Worm (Caenorhabditis elegans) whole organism, L1 larva: Measurements from ENCODE around the gene nhr-203.

Experiments used
- alr-1 ChIP-seq: fragments of 200-800 bp; sonication (Bioruptor generic); optimal IDR thresholded peaks from 2 replicates; lab custom pipeline; 2018; ENCODE audit warnings: borderline replicate concordance, mild to moderate bottlenecking, missing genetic modification characterization, missing compliant biosample characterization
- ces-1 ChIP-seq: fragments of 150-350 bp; optimal IDR thresholded peaks from 2 replicates; lab custom pipeline; 2014; ENCODE audit warnings: missing biosample characterization, missing genetic modification reagents, missing genetic modification characterization
- lin-39 ChIP-seq: fragments of 150-350 bp; optimal IDR thresholded peaks from 2 replicates; lab custom pipeline; 2014; ENCODE audit warnings: missing biosample characterization, missing genetic modification reagents, missing genetic modification characterization
- mep-1 ChIP-seq: fragments of 150-350 bp; optimal IDR thresholded peaks from 2 replicates; lab custom pipeline; 2014; ENCODE audit warnings: missing biosample characterization, missing genetic modification characterization
- nhr-11 ChIP-seq: fragments of 150-350 bp; optimal IDR thresholded peaks from 2 replicates; lab custom pipeline; 2014; ENCODE audit warnings: missing biosample characterization, missing genetic modification characterization
- nhr-20 ChIP-seq: sonication (generic microtip); optimal IDR thresholded peaks from 2 replicates; lab custom pipeline; 2016; ENCODE audit warnings: mild to moderate bottlenecking, missing genetic modification characterization, missing compliant biosample characterization
- nhr-237 ChIP-seq: fragments of 150-350 bp; optimal IDR thresholded peaks from 2 replicates; lab custom pipeline; 2014; ENCODE audit warnings: missing biosample characterization, missing genetic modification characterization
- nhr-47 ChIP-seq: sonication (generic microtip); optimal IDR thresholded peaks from 2 replicates; lab custom pipeline; 2016; ENCODE audit warnings: mild to moderate bottlenecking, missing genetic modification characterization, moderate library complexity, missing compliant biosample characterization
- nhr-85 ChIP-seq: sonication (generic microtip); peaks from one replicate; lab custom pipeline; 2016; ENCODE audit warnings: missing genetic modification characterization, inconsistent platforms, missing compliant biosample characterization
- nhr-90 ChIP-seq: sonication (generic microtip); optimal IDR thresholded peaks from 2 replicates; lab custom pipeline; 2016; ENCODE audit warnings: mild to moderate bottlenecking, missing genetic modification characterization, missing compliant biosample characterization; ENCODE audit not compliant: poor library complexity
- zag-1 ChIP-seq: fragments of 150-350 bp; optimal IDR thresholded peaks from 2 replicates; lab custom pipeline; 2014; ENCODE audit warnings: missing biosample characterization, missing genetic modification characterization

DNA sequence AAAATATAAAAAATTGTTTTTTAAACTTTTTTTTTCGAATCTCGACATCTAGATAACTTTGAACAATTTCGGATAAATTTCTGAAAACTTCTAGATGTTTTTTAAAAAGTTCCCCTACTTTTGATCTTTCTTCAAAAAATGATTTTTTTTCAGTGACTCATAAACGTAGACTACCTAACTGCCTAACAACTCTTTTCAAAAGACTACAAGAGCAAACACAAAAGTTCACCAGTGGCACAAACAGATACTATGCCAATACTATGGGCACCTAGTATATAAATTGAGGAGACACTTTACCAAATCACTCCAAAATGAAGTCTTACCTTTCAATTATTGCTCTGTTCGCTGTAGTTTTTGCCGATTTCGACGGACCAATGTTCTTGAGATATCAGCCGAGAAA, 44.1 kb downstream of the nhr-203 start, which contains the start of gene srlf-35:
- TF ChIP-seq nhr-20 (tag; lab: Kevin White, UChicago) (no peak), mep-1 (no peak), ces-1 (GFP tag; lab: Kevin White, UChicago) (no peak), nhr-47 (tag; lab: Kevin White, UChicago) (no peak), lin-39 (tag; lab: Kevin White, UChicago) (no peak), nhr-11 (tag; lab: Kevin White, UChicago) (no peak), alr-1 (tag; lab: Kevin White, UChicago) (no peak), nhr-85 (no peak), nhr-237 (tag; lab: Kevin White, UChicago) (no peak), zag-1 (tag; lab: Kevin White, UChicago) (no peak), nhr-90 (tag; lab: Kevin White, UChicago) (no peak)
